Fruit fly (Drosophila melanogaster): ENCODE measurements around the gene CG4066.

The CG4066 gene

DNA sequence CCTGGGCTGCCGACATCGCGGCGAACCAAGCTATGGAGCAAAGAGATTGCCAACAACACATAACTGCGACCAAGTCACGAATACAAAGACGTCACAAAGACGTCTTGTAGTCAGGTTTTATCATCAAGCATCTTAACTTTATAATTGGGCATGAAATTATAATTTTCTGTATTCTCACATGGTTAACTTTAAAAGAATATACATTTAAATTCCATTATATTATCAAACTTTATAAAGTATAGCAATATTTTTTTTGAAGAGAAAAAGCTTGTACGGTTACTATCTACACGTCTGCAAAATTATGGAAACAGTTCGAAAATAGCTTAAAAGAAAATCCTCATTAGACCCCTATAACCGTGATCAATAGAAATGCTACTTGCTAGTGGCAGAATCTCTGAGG is 40.9 kb downstream of the CG4066 start, which contains the start of gene CG10041:
Gene CG10041 (minus strand): TSS at position 101 of the 400 bp plus-strand sequence.
- TF ChIP-seq EcR (GFP tag; optimal IDR thresholded peaks at IDR 0.05) (no peak), fd96Ca (GFP tag; IDR thresholded peaks at IDR 0.05) (no peak), D1 (tag; optimal IDR thresholded peaks at IDR 0.05) (no peak)

dm6 chr3R:12356044-12356443 is 44.9 kb downstream of the CG4066 start, which contains the start of gene MBD-R2:
Gene MBD-R2, minus strand, starts transcription at chr3R:12356265.
- TF ChIP-seq CG4496 (GFP tag; IDR thresholded peaks at IDR 0.05): no peak

- TF ChIP-seq Ets98B (GFP tag; IDR thresholded peaks at IDR 0.05) (peak; percentile 33; the same call in 1 of the 2 replicates), CG15710 (tag; optimal IDR thresholded peaks at IDR 0.05) (no peak)
Observed at dm6 chr3R:12359837-12360236, 48.7 kb downstream of the CG4066 start, which contains the start of gene CG4115. Gene CG4115, plus strand, starts transcription at chr3R:12360008.

dm6 chr3R:12361962-12362497 is 50.9 kb downstream of the CG4066 start:
- no peak for TF ChIP-seq CG10348 (GFP tag; IDR thresholded peaks at IDR 0.05)
- TF ChIP-seq EcR (GFP tag; optimal IDR thresholded peaks at IDR 0.05): no peak
- TF ChIP-seq CG8159 (tag; optimal IDR thresholded peaks at IDR 0.05): no peak
- no peak for TF ChIP-seq CG32121 (GFP tag; IDR thresholded peaks at IDR 0.05)
- no peak for TF ChIP-seq D1 (tag; optimal IDR thresholded peaks at IDR 0.05)
- no peak for TF ChIP-seq CG14655 (GFP tag; optimal IDR thresholded peaks at IDR 0.05)
- no peak for TF ChIP-seq Ets98B (GFP tag; IDR thresholded peaks at IDR 0.05)
- no peak for TF ChIP-seq fd96Ca (GFP tag; IDR thresholded peaks at IDR 0.05)
- no peak for TF ChIP-seq CG34367 (tag; optimal IDR thresholded peaks at IDR 0.05)
- no peak for TF ChIP-seq Snoo (tag; optimal IDR thresholded peaks at IDR 0.05)
- TF ChIP-seq CG12605 (GFP tag; IDR thresholded peaks at IDR 0.05): no peak
- no peak for TF ChIP-seq Pif1B (GFP tag; optimal IDR thresholded peaks at IDR 0.05)
- no peak for TF ChIP-seq CG9948 (tag; optimal IDR thresholded peaks at IDR 0.05)

All from whole organism, pupa.